Worm (Caenorhabditis elegans): ENCODE measurements around the gene K04A8.20.

DNA sequence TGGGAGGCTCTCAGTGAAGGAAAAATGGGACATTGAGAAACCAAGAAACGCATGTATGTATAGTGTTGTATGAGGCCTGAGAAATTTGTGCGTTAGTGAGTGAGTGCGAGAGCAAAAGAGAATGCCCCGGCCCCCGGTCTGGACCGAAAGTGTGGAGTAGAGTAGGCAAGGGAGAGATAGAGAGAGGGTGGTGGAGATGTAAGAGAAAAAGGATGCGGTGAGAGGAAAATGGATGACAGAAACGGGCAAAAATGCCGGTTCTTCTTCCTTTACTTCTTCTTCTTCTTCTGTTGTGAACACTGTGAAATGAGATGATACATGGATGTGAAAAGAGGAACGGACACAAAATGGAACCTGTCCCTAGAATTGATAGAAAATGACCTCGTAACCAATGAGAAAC, 10.9 kb upstream of the K04A8.20 start:
- no peak for TF ChIP-seq ets-7 (tag; optimal IDR thresholded peaks at IDR 0.05)
- no peak for TF ChIP-seq flt-1 (GFP tag; IDR thresholded peaks at IDR 0.05)
- peak; percentile 5 for TF ChIP-seq aly-1 (tag; optimal IDR thresholded peaks at IDR 0.05)
- TF ChIP-seq hmbx-1 (tag; optimal IDR thresholded peaks at IDR 0.05): no peak
- TF ChIP-seq B0310.2 (tag; optimal IDR thresholded peaks at IDR 0.05): no peak
- no peak for TF ChIP-seq ama-1 (optimal IDR thresholded peaks at IDR 0.05)
- no peak for TF ChIP-seq ceh-36 (tag; optimal IDR thresholded peaks at IDR 0.05)
